Fruit fly (Drosophila melanogaster) S2 (cell line): ENCODE measurements around the gene Irp-1A.

Experiments
- CG8478 ChIP-seq: fragments of >200 bp; optimal IDR thresholded peaks from 2 replicates; lab custom pipeline; 2018
- CTCF ChIP-seq, 2 experiments: fragments of >200 bp; optimal IDR thresholded peaks; 2 replicates each; lab custom pipeline; 2018

DNA sequence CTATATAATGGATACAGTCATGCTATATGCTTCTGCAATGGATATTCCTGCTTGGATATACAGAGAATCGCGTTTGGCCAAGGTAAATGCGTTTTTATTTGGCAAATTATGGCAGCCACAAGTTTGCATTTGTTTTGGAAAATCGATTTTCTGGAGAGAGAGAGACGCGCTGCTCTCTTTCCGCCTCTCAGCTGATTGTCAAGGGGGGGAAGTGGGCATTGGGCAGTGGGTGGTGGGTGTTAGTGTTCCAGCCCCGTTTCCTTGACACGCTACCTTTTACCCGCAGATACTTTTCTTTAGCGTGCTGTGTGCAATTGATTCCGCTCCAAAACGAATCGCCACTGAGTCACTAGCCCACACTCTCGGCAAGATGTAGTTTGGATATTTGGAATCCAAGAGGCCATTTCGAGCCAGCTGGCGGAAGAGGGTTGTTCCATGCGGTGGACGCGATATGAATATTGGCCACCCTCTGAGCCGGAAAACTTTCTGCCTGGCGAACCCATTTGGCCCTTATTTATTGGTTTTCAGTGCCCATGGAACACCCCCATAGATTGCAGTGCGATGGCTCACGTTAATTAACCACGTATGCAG is 30.9 kb upstream of the Irp-1A start:
- no peak for TF ChIP-seq CTCF (optimal IDR thresholded peaks at IDR 0.05; lab: Kevin White, UChicago)
- no peak for TF ChIP-seq CG8478 (lab: Kevin White, UChicago)
